Worm (Caenorhabditis elegans): ENCODE measurements around the gene ZK512.1.

DNA sequence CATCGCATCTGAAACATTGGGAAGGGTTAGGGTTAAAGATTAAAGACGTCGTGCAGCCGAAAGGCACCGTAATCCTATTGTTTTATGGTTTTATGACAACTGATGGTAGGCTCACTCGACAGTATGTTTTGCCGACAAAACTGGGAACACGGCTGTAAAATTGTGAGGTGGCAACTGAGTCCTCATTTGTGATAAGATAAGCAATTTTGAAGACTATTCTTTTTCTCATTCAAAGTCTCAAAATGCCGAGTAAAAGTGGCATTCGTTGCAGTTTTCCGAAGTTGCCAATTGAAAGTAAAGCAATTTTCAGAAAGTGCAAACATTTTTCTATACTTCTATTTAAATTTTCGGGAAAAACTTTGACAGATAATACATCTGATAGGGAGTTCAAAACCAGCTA lies 45.0 kb upstream of the ZK512.1 start:
- no peak for TF ChIP-seq lsy-2 (tag; optimal IDR thresholded peaks at IDR 0.05)
- no peak for TF ChIP-seq pha-4 (tag; optimal IDR thresholded peaks at IDR 0.05)
- TF ChIP-seq sptf-1 (tag; optimal IDR thresholded peaks at IDR 0.05), result no peak
- no peak for TF ChIP-seq nhr-76 (tag; optimal IDR thresholded peaks at IDR 0.05)
- no peak for TF ChIP-seq mep-1 (tag; optimal IDR thresholded peaks at IDR 0.05)
- TF ChIP-seq lin-13 (tag; optimal IDR thresholded peaks at IDR 0.05), result no peak
- no peak for TF ChIP-seq ztf-11 (tag; optimal IDR thresholded peaks at IDR 0.05)
